Fruit fly (Drosophila melanogaster) whole organism, embryonic: Measurements from ENCODE around the gene Pgant2.

Source experiments
- Antp ChIP-seq: fragments of 200-800 bp; sonication (Bioruptor generic); optimal IDR thresholded peaks from 3 replicates; lab custom pipeline; 2016; ENCODE audit warnings: missing biosample characterization, missing genetic modification characterization
- Awh ChIP-seq: fragments of 200-800 bp; sonication (Bioruptor generic); IDR thresholded peaks from 2 replicates; pipeline ENCODE4, ENCODE4 v1.3.6; 2022; ENCODE audit warnings: missing biosample characterization, missing genetic modification characterization
- BtbVII ChIP-seq: fragments of 200-800 bp; sonication (Bioruptor generic); optimal IDR thresholded peaks from 3 replicates; lab custom pipeline; 2017; ENCODE audit warnings: missing biosample characterization, mild to moderate bottlenecking, missing genetic modification characterization
- CG10147 ChIP-seq: fragments of 200-800 bp; sonication (Bioruptor generic); optimal IDR thresholded peaks from 2 replicates; lab custom pipeline; 2019; ENCODE audit warnings: missing biosample characterization, mild to moderate bottlenecking, missing genetic modification characterization, moderate library complexity
- CG12155 ChIP-seq: fragments of 200-800 bp; sonication (Bioruptor generic); optimal IDR thresholded peaks from 3 replicates; lab custom pipeline; 2016; ENCODE audit warnings: missing biosample characterization, missing genetic modification characterization
- CG12219 ChIP-seq: fragments of 200-800 bp; sonication (Bioruptor generic); optimal IDR thresholded peaks from 3 replicates; lab custom pipeline; 2018; ENCODE audit warnings: missing biosample characterization, mild to moderate bottlenecking, missing genetic modification characterization
- CG12391 ChIP-seq: fragments of 200-800 bp; sonication (Bioruptor generic); optimal IDR thresholded peaks from 3 replicates; lab custom pipeline; 2018; ENCODE audit warnings: missing biosample characterization, mild to moderate bottlenecking, missing genetic modification characterization, moderate library complexity
- CG14441 ChIP-seq: fragments of 200-800 bp; sonication (Bioruptor generic); IDR thresholded peaks from 2 replicates; pipeline ENCODE4 v1.3.6; 2022; ENCODE audit warnings: missing biosample characterization, missing genetic modification characterization
- CG15269 ChIP-seq: fragments of 200-800 bp; sonication (Bioruptor generic); optimal IDR thresholded peaks from 2 replicates; lab custom pipeline; 2018; ENCODE audit warnings: missing biosample characterization, mild to moderate bottlenecking, missing genetic modification characterization, moderate library complexity
- CG15696 ChIP-seq: fragments of 200-800 bp; sonication (Bioruptor generic); optimal IDR thresholded peaks from 2 replicates; lab custom pipeline; 2019; ENCODE audit warnings: missing biosample characterization, mild to moderate bottlenecking, missing genetic modification characterization, moderate library complexity
- CG1602 ChIP-seq: fragments of 200-800 bp; sonication (Bioruptor generic); optimal IDR thresholded peaks from 3 replicates; lab custom pipeline; 2016; ENCODE audit warnings: missing biosample characterization, missing genetic modification characterization
- CG16779 ChIP-seq: fragments of 200-800 bp; sonication (Bioruptor generic); IDR thresholded peaks from 2 replicates; pipeline ENCODE4 v1.3.6; 2022; ENCODE audit warnings: missing biosample characterization, missing genetic modification characterization
- CG17359 ChIP-seq: fragments of 200-800 bp; sonication (Bioruptor generic); optimal IDR thresholded peaks from 3 replicates; lab custom pipeline; 2018; ENCODE audit warnings: missing biosample characterization, mild to moderate bottlenecking, missing genetic modification characterization, moderate library complexity
- CG1792 ChIP-seq: fragments of 200-800 bp; sonication (Bioruptor generic); optimal IDR thresholded peaks from 2 replicates; lab custom pipeline; 2016; ENCODE audit warnings: missing biosample characterization, missing genetic modification characterization
- CG2116 ChIP-seq: fragments of 200-800 bp; sonication (Bioruptor generic); optimal IDR thresholded peaks from 3 replicates; lab custom pipeline; 2018; ENCODE audit warnings: missing biosample characterization, mild to moderate bottlenecking, missing genetic modification characterization
- CG2202 ChIP-seq: fragments of 200-800 bp; sonication (Bioruptor generic); optimal IDR thresholded peaks from 2 replicates; lab custom pipeline; 2018; ENCODE audit warnings: missing biosample characterization, mild to moderate bottlenecking, missing genetic modification characterization
- CG3847 ChIP-seq: fragments of 200-800 bp; sonication (Bioruptor generic); IDR thresholded peaks from 2 replicates; pipeline ENCODE4 v1.3.6; 2022; ENCODE audit warnings: missing biosample characterization, missing genetic modification characterization
- CG4328 ChIP-seq: fragments of 200-800 bp; sonication (Bioruptor generic); optimal IDR thresholded peaks from 3 replicates; lab custom pipeline; 2017; ENCODE audit warnings: missing biosample characterization, missing genetic modification reagents, missing genetic modification characterization
- CG43689 ChIP-seq: fragments of 200-800 bp; sonication (Bioruptor generic); IDR thresholded peaks from 2 replicates; pipeline ENCODE4 v1.3.6; 2022; ENCODE audit warnings: missing biosample characterization, missing genetic modification characterization
- CG8765 ChIP-seq: fragments of 200-800 bp; sonication (Bioruptor generic); IDR thresholded peaks from 2 replicates; pipeline ENCODE4 v1.3.6; 2022; ENCODE audit warnings: missing biosample characterization, missing genetic modification characterization
- CG9215 ChIP-seq: fragments of 200-800 bp; sonication (Bioruptor generic); IDR thresholded peaks from 2 replicates; pipeline ENCODE4 v1.3.6; 2022; ENCODE audit warnings: missing biosample characterization, missing genetic modification characterization
- CG9932 ChIP-seq: fragments of 200-800 bp; sonication (Bioruptor generic); IDR thresholded peaks from 2 replicates; pipeline ENCODE4 v1.3.6; 2022; ENCODE audit warnings: missing biosample characterization, missing genetic modification characterization
- CTCF ChIP-seq: fragments of 200-800 bp; sonication (Bioruptor generic); optimal IDR thresholded peaks from 2 replicates; lab custom pipeline; 2017; ENCODE audit warnings: missing biosample characterization, mild to moderate bottlenecking, missing genetic modification characterization, moderate library complexity
- Elba2 ChIP-seq: fragments of 200-800 bp; sonication (Bioruptor generic); optimal IDR thresholded peaks from 3 replicates; lab custom pipeline; 2016; ENCODE audit warnings: missing biosample characterization, missing genetic modification characterization
- HHEX ChIP-seq: fragments of 200-800 bp; sonication (Bioruptor generic); optimal IDR thresholded peaks from 3 replicates; lab custom pipeline; 2017; ENCODE audit warnings: missing biosample characterization, mild to moderate bottlenecking, missing genetic modification characterization, missing genetic modification reagents
- Jarid2 ChIP-seq: fragments of 200-800 bp; sonication (Bioruptor generic); optimal IDR thresholded peaks from 3 replicates; lab custom pipeline; 2017; ENCODE audit warnings: mild to moderate bottlenecking, missing biosample characterization, missing genetic modification reagents, missing genetic modification characterization
- Kr ChIP-seq: fragments of 200-800 bp; sonication (Bioruptor generic); optimal IDR thresholded peaks from 2 replicates; lab custom pipeline; 2017; ENCODE audit warnings: missing biosample characterization, mild to moderate bottlenecking, missing genetic modification characterization
- MESR4 ChIP-seq: fragments of 200-800 bp; sonication (Bioruptor generic); optimal IDR thresholded peaks from 2 replicates; lab custom pipeline; 2018; ENCODE audit warnings: missing biosample characterization, mild to moderate bottlenecking, missing genetic modification characterization, moderate library complexity
- Myb ChIP-seq: fragments of 200-800 bp; sonication (Bioruptor generic); optimal IDR thresholded peaks from 2 replicates; lab custom pipeline; 2016; ENCODE audit warnings: missing biosample characterization, missing genetic modification characterization
- Ravus ChIP-seq: fragments of 200-800 bp; sonication (Bioruptor generic); IDR thresholded peaks from 2 replicates; pipeline ENCODE4 v1.3.6; 2022; ENCODE audit warnings: missing biosample characterization, missing genetic modification characterization
- TFAM ChIP-seq: fragments of 200-800 bp; sonication (Bioruptor generic); optimal IDR thresholded peaks from 2 replicates; lab custom pipeline; 2017; ENCODE audit warnings: missing biosample characterization, missing genetic modification characterization, inconsistent platforms
- amos ChIP-seq: fragments of 200-800 bp; sonication (Bioruptor generic); IDR thresholded peaks from 2 replicates; pipeline ENCODE4 v1.3.6; 2022; ENCODE audit warnings: missing biosample characterization, missing genetic modification characterization; ENCODE audit not compliant: partially characterized antibody
- bab2 ChIP-seq: fragments of 200-800 bp; sonication (Bioruptor generic); optimal IDR thresholded peaks from 2 replicates; lab custom pipeline; 2016; ENCODE audit warnings: missing biosample characterization, missing genetic modification characterization
- chif ChIP-seq, 2 experiments: fragments of 200-800 bp; sonication (Bioruptor generic); optimal IDR thresholded peaks; 3 replicates each; lab custom pipeline; 2016; ENCODE audit warnings: missing biosample characterization in 2 of 2, missing genetic modification characterization in 2 of 2
- dimm ChIP-seq: fragments of 200-800 bp; sonication (Bioruptor generic); IDR thresholded peaks from 2 replicates; pipeline ENCODE4 v1.3.6; 2022; ENCODE audit warnings: missing biosample characterization, missing genetic modification characterization
- dmrt99B ChIP-seq: fragments of 200-800 bp; sonication (Bioruptor generic); optimal IDR thresholded peaks from 2 replicates; lab custom pipeline; 2018; ENCODE audit warnings: missing biosample characterization, mild to moderate bottlenecking, missing genetic modification characterization, moderate library complexity
- en ChIP-seq: fragments of 200-800 bp; sonication (Bioruptor generic); optimal IDR thresholded peaks from 2 replicates; lab custom pipeline; 2016; ENCODE audit warnings: missing biosample characterization, missing genetic modification characterization
- ewg ChIP-seq: fragments of 200-800 bp; sonication (Bioruptor generic); optimal IDR thresholded peaks from 3 replicates; lab custom pipeline; 2017; ENCODE audit warnings: mild to moderate bottlenecking, missing biosample characterization, missing genetic modification reagents, missing genetic modification characterization
- gsb-n ChIP-seq: fragments of 200-800 bp; sonication (Bioruptor generic); optimal IDR thresholded peaks from 3 replicates; lab custom pipeline; 2018; ENCODE audit warnings: missing biosample characterization, mild to moderate bottlenecking, missing genetic modification characterization
- hbn ChIP-seq: fragments of 200-800 bp; sonication (Bioruptor generic); IDR thresholded peaks from 2 replicates; pipeline ENCODE4 v1.3.6; 2022; ENCODE audit warnings: missing biosample characterization, missing genetic modification characterization; ENCODE audit not compliant: partially characterized antibody
- lbe ChIP-seq: fragments of 200-800 bp; sonication (Bioruptor generic); optimal IDR thresholded peaks from 2 replicates; lab custom pipeline; 2016; ENCODE audit warnings: missing biosample characterization, mild to moderate bottlenecking, missing genetic modification characterization
- nerfin-1 ChIP-seq: fragments of 200-800 bp; sonication (Bioruptor generic); optimal IDR thresholded peaks from 3 replicates; lab custom pipeline; 2019; ENCODE audit warnings: missing biosample characterization, mild to moderate bottlenecking, missing genetic modification characterization, moderate library complexity
- org-1 ChIP-seq: fragments of 200-800 bp; sonication (Bioruptor generic); optimal IDR thresholded peaks from 2 replicates; lab custom pipeline; 2017; ENCODE audit warnings: missing biosample characterization, missing genetic modification characterization
- rib ChIP-seq: fragments of 200-800 bp; sonication (Bioruptor generic); IDR thresholded peaks from 2 replicates; pipeline ENCODE4 v1.3.6; 2022; ENCODE audit warnings: missing biosample characterization, missing genetic modification characterization
- sc ChIP-seq, 3 experiments: fragments of >200 bp in 2 of 3; fragments of 200-800 bp in 1 of 3; sonication (Bioruptor generic) in 1 of 3; optimal IDR thresholded peaks; 2 replicates in 2 of 3; 3 replicates in 1 of 3; lab custom pipeline; 2017; ENCODE audit warnings: mild to moderate bottlenecking in 1 of 3, missing biosample characterization in 1 of 3, missing genetic modification characterization in 1 of 3, missing genetic modification reagents in 1 of 3
- sens-2 ChIP-seq: fragments of 200-800 bp; sonication (Bioruptor generic); IDR thresholded peaks from 2 replicates; pipeline ENCODE4 v1.3.6; 2022; ENCODE audit warnings: missing biosample characterization, missing genetic modification characterization
- seq ChIP-seq: fragments of 200-800 bp; sonication (Bioruptor generic); IDR thresholded peaks from 2 replicates; pipeline ENCODE4 v1.3.6; 2022; ENCODE audit warnings: missing biosample characterization, missing genetic modification characterization
- sisA ChIP-seq: fragments of 200-800 bp; sonication (Bioruptor generic); IDR thresholded peaks from 2 replicates; pipeline ENCODE4 v1.3.6; 2022; ENCODE audit warnings: missing biosample characterization, missing genetic modification characterization
- sna ChIP-seq: fragments of 200-800 bp; sonication (Bioruptor generic); IDR thresholded peaks from 2 replicates; pipeline ENCODE4 v1.3.6; 2022; ENCODE audit warnings: missing biosample characterization, missing genetic modification characterization; ENCODE audit not compliant: partially characterized antibody
- tna ChIP-seq: fragments of 200-800 bp; sonication (Bioruptor generic); IDR thresholded peaks from 2 replicates; pipeline ENCODE4 v1.3.6; 2022; ENCODE audit warnings: missing biosample characterization, missing genetic modification characterization; ENCODE audit not compliant: partially characterized antibody
- tup ChIP-seq: fragments of 200-800 bp; sonication (Bioruptor generic); optimal IDR thresholded peaks from 2 replicates; lab custom pipeline; 2016; ENCODE audit warnings: missing biosample characterization, mild to moderate bottlenecking, missing genetic modification characterization, moderate library complexity

Gene Pgant2

DNA sequence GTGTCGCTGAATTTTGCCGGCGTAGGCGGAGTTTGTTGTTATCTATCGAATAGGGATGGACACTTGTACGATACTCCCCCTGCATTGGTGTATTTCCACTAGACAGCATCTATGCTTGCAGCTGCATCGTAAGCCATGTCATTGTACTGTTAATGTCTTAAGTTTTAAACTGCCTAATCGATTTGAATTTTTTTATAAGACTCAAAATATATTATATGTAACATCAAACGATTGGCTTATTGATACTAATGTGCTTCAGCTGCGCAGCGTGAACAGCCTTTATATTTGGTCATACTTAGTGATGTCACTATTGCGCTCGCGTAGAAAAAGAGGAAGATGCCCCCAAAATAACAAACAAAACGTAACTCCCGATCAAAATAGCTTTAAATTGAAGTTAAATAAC, 49.8 kb downstream of the Pgant2 start, which contains the start of the genes CG9662 and Ptpa (continued):
- peak; percentile 56; the same call in 1 of the 2 replicates for TF ChIP-seq rib (GFP tag; lab: Robert Waterston, UW)
- peak; percentile 75 for TF ChIP-seq Myb (GFP tag; lab: Kevin White, UChicago)
- peak; percentile 71 for TF ChIP-seq dmrt99B (tag; lab: Kevin White, UChicago)
- peak; percentile 92 for TF ChIP-seq sisA
- TF ChIP-seq bab2: peak; percentile 90
- peak; percentile 87 for TF ChIP-seq amos (GFP tag; lab: Robert Waterston, UW)
- TF ChIP-seq sna (GFP tag; lab: Robert Waterston, UW): peak; percentile 93
- TF ChIP-seq Jarid2 (GFP tag; lab: Kevin White, UChicago): peak; percentile 17
- TF ChIP-seq chif (GFP tag; optimal IDR thresholded peaks at IDR 0.05; lab: Kevin White, UChicago): peak; percentile 54 to 86
- TF ChIP-seq Antp (GFP tag; lab: Kevin White, UChicago): peak; percentile 92
- TF ChIP-seq CG10147 (GFP tag; lab: Kevin White, UChicago): peak; percentile 55
- peak; percentile 91 for TF ChIP-seq CG9932
- TF ChIP-seq CG8765 (GFP tag; lab: Robert Waterston, UW): peak; percentile 66
- TF ChIP-seq sens-2 (GFP tag; lab: Robert Waterston, UW): no peak
- TF ChIP-seq Kr: no peak
- TF ChIP-seq hbn (GFP tag; lab: Robert Waterston, UW): peak; percentile 85
- peak; percentile 76 for TF ChIP-seq CG14441
- TF ChIP-seq CG12219 (GFP tag; lab: Kevin White, UChicago): no peak
- TF ChIP-seq seq: peak; percentile 50
- TF ChIP-seq CG4328 (GFP tag; lab: Kevin White, UChicago): peak; percentile 32
- peak; percentile 66 for TF ChIP-seq CG17359 (tag; lab: Kevin White, UChicago)
- peak; percentile 47 for TF ChIP-seq HHEX (GFP tag; lab: Kevin White, UChicago)
- TF ChIP-seq org-1 (GFP tag; lab: Kevin White, UChicago): peak; percentile 8
- TF ChIP-seq CG15269 (tag; lab: Kevin White, UChicago): peak; percentile 75
- no peak for TF ChIP-seq CG43689 (GFP tag; lab: Robert Waterston, UW)
- peak; percentile 37 for TF ChIP-seq tup (GFP tag; lab: Kevin White, UChicago)
- peak; percentile 89 for TF ChIP-seq CG12391 (tag; lab: Kevin White, UChicago)
- no peak for TF ChIP-seq nerfin-1 (tag; lab: Kevin White, UChicago)
- no peak for TF ChIP-seq sc (optimal IDR thresholded peaks at IDR 0.05; lab: Kevin White, UChicago)
- peak; percentile 58 for TF ChIP-seq sc (GFP tag; optimal IDR thresholded peaks at IDR 0.05; lab: Kevin White, UChicago)
- peak; percentile 89 for TF ChIP-seq CG9215
- TF ChIP-seq dimm (GFP tag; lab: Robert Waterston, UW): peak; percentile 26; the same call in 1 of the 2 replicates
- no peak for TF ChIP-seq TFAM (GFP tag; lab: Kevin White, UChicago)
- peak; percentile 8 for TF ChIP-seq CTCF (GFP tag; lab: Kevin White, UChicago)
- TF ChIP-seq en (GFP tag; lab: Kevin White, UChicago): no peak
- TF ChIP-seq CG2116 (GFP tag; lab: Kevin White, UChicago): peak; percentile 61
- TF ChIP-seq BtbVII (GFP tag; lab: Kevin White, UChicago): no peak
- TF ChIP-seq ewg (GFP tag; lab: Kevin White, UChicago): peak; percentile 88
- TF ChIP-seq CG12155: peak; percentile 81
- TF ChIP-seq CG15696 (tag; lab: Kevin White, UChicago): peak; percentile 84
- TF ChIP-seq CG2202 (tag; lab: Kevin White, UChicago): peak; percentile 32
- peak; percentile 90 for TF ChIP-seq CG3847 (GFP tag; lab: Robert Waterston, UW)
- TF ChIP-seq Ravus: peak; percentile 61
- TF ChIP-seq CG16779 (GFP tag; lab: Robert Waterston, UW): no peak
- peak; percentile 63 for TF ChIP-seq Awh
- peak; percentile 35 for TF ChIP-seq MESR4 (GFP tag; lab: Kevin White, UChicago)
- TF ChIP-seq tna (GFP tag; lab: Robert Waterston, UW): peak; percentile 70
- peak; percentile 89 for TF ChIP-seq CG1602 (GFP tag; lab: Kevin White, UChicago)
- peak; percentile 76 for TF ChIP-seq CG1792
- no peak for TF ChIP-seq gsb-n (tag; lab: Kevin White, UChicago)
- no peak for TF ChIP-seq lbe (GFP tag; lab: Kevin White, UChicago)
- TF ChIP-seq Elba2: peak; percentile 60
